Fruit fly (Drosophila melanogaster) whole organism, embryonic: ENCODE measurements around the gene CG31431.

ENCODE experiments used
- CG10209 ChIP-seq: fragments of 200-800 bp; sonication (Bioruptor generic); optimal IDR thresholded peaks from 3 replicates; lab custom pipeline; 2017; ENCODE audit warnings: missing biosample characterization, mild to moderate bottlenecking, missing genetic modification characterization, missing genetic modification reagents
- CG10366 ChIP-seq: fragments of 200-800 bp; sonication (Bioruptor generic); IDR thresholded peaks from 2 replicates; pipeline ENCODE4 v1.3.6; 2022; ENCODE audit warnings: missing biosample characterization, missing genetic modification characterization
- CG12155 ChIP-seq: fragments of 200-800 bp; sonication (Bioruptor generic); optimal IDR thresholded peaks from 3 replicates; lab custom pipeline; 2016; ENCODE audit warnings: missing biosample characterization, missing genetic modification characterization
- CG2129 ChIP-seq: fragments of 200-800 bp; sonication (Bioruptor generic); IDR thresholded peaks from 2 replicates; pipeline ENCODE4 v1.3.6; 2022; ENCODE audit warnings: missing biosample characterization, missing genetic modification characterization; ENCODE audit not compliant: partially characterized antibody
- CG2889 ChIP-seq: fragments of 200-800 bp; sonication (Bioruptor generic); IDR thresholded peaks from 3 replicates; pipeline ENCODE4 v1.3.6; 2022; ENCODE audit warnings: missing biosample characterization, missing genetic modification characterization
- Ssrp ChIP-seq: fragments of 200-800 bp; sonication (Bioruptor generic); optimal IDR thresholded peaks from 2 replicates; lab custom pipeline; 2018; ENCODE audit warnings: missing biosample characterization, mild to moderate bottlenecking, missing genetic modification characterization, moderate library complexity
- bsh ChIP-seq, 2 experiments: fragments of 200-800 bp; sonication (Bioruptor generic); optimal IDR thresholded peaks; 2 replicates each; lab custom pipeline; 2017 to 2018; ENCODE audit warnings: mild to moderate bottlenecking in 2 of 2, missing biosample characterization in 2 of 2, missing genetic modification characterization in 2 of 2, moderate library complexity in 1 of 2
- ftz-f1 ChIP-seq: fragments of 200-800 bp; sonication (Bioruptor generic); optimal IDR thresholded peaks from 2 replicates; lab custom pipeline; 2016; ENCODE audit warnings: missing biosample characterization, missing genetic modification characterization
- nom ChIP-seq: fragments of 200-800 bp; sonication (Bioruptor generic); optimal IDR thresholded peaks from 2 replicates; lab custom pipeline; 2017; ENCODE audit warnings: missing biosample characterization, missing genetic modification characterization, mild to moderate bottlenecking, moderate library complexity, missing genetic modification reagents
- odd ChIP-seq: fragments of 200-800 bp; sonication (Bioruptor generic); optimal IDR thresholded peaks from 2 replicates; lab custom pipeline; 2017; ENCODE audit warnings: missing biosample characterization, mild to moderate bottlenecking, missing genetic modification characterization
- otp ChIP-seq: fragments of 200-800 bp; sonication (Bioruptor generic); IDR thresholded peaks from 3 replicates; pipeline ENCODE4, ENCODE4 v1.3.6; 2022; ENCODE audit warnings: missing biosample characterization, missing genetic modification characterization
- scrt ChIP-seq: fragments of 200-800 bp; sonication (Bioruptor generic); optimal IDR thresholded peaks from 2 replicates; lab custom pipeline; 2018; ENCODE audit warnings: missing biosample characterization, mild to moderate bottlenecking, missing genetic modification characterization, moderate library complexity
- stc ChIP-seq: fragments of 200-800 bp; sonication (Bioruptor generic); IDR thresholded peaks from 2 replicates; pipeline ENCODE4 v1.3.6; 2022; ENCODE audit warnings: missing biosample characterization, missing genetic modification characterization
- toy ChIP-seq: fragments of 200-800 bp; sonication (Bioruptor generic); IDR thresholded peaks from 2 replicates; pipeline ENCODE4 v1.3.6; 2022; ENCODE audit warnings: missing biosample characterization, missing genetic modification characterization
- unc-4 ChIP-seq: fragments of 200-800 bp; sonication (Bioruptor generic); IDR thresholded peaks from 2 replicates; pipeline ENCODE4 v1.3.6; 2022; ENCODE audit warnings: missing biosample characterization, missing genetic modification characterization; ENCODE audit not compliant: partially characterized antibody

CG31431 gene

dm6 chr3R:21922244-21922643, 51.8 kb downstream of the CG31431 start:
- TF ChIP-seq CG12155 (GFP tag; lab: Kevin White, UChicago), result no peak
- TF ChIP-seq otp (GFP tag; lab: Robert Waterston, UW), result no peak
- TF ChIP-seq stc (GFP tag; lab: Robert Waterston, UW), result no peak
- no peak for TF ChIP-seq CG10366 (GFP tag; lab: Robert Waterston, UW)
- no peak for TF ChIP-seq toy (GFP tag; lab: Robert Waterston, UW)
- TF ChIP-seq CG2129 (GFP tag; lab: Robert Waterston, UW), result no peak
- TF ChIP-seq odd (GFP tag; lab: Kevin White, UChicago), result no peak
- TF ChIP-seq CG10209 (GFP tag; lab: Kevin White, UChicago), result no peak
- TF ChIP-seq scrt (GFP tag; lab: Kevin White, UChicago), result no peak
- TF ChIP-seq Ssrp (tag; lab: Kevin White, UChicago), result no peak
- TF ChIP-seq CG2889 (GFP tag; lab: Robert Waterston, UW), result no peak
- TF ChIP-seq unc-4 (GFP tag; lab: Robert Waterston, UW), result no peak

- TF ChIP-seq bsh (GFP tag; optimal IDR thresholded peaks at IDR 0.05; lab: Kevin White, UChicago), result peak in 1 of 2 experiments; percentile 46
- peak; percentile 65 for TF ChIP-seq nom (GFP tag; lab: Kevin White, UChicago)
- no peak for TF ChIP-seq ftz-f1
These were observed 52.3 kb downstream of the CG31431 start for dm6 chr3R:21922674-21923323.
